Worm (Caenorhabditis elegans) whole organism, late embryonic: ENCODE results near the gene rdl-1.

ENCODE experiments used
- C08G9.2 ChIP-seq: sonication (generic microtip); optimal IDR thresholded peaks from 2 replicates; lab custom pipeline; 2016; ENCODE audit warnings: mild to moderate bottlenecking, missing genetic modification characterization, moderate library complexity, missing compliant biosample characterization
- C38D4.7 ChIP-seq: fragments of 200-800 bp; sonication (Bioruptor generic); optimal IDR thresholded peaks from 2 replicates; lab custom pipeline; 2018; ENCODE audit warnings: mild to moderate bottlenecking, missing genetic modification characterization, moderate library complexity, missing compliant biosample characterization
- T23F11.4 ChIP-seq: fragments of 200-800 bp; sonication (Bioruptor generic); optimal IDR thresholded peaks from 2 replicates; lab custom pipeline; 2018; ENCODE audit warnings: mild to moderate bottlenecking, missing genetic modification characterization, missing compliant biosample characterization
- ahr-1 ChIP-seq: sonication (generic microtip); optimal IDR thresholded peaks from 2 replicates; lab custom pipeline; 2016; ENCODE audit warnings: missing genetic modification characterization, missing compliant biosample characterization
- ama-1 ChIP-seq: fragments of 150-350 bp; optimal IDR thresholded peaks from 2 replicates; lab custom pipeline; 2014
- ceh-14 ChIP-seq: sonication (generic microtip); optimal IDR thresholded peaks from 2 replicates; lab custom pipeline; 2016; ENCODE audit warnings: missing genotype, missing genetic modification characterization, missing compliant biosample characterization
- ceh-2 ChIP-seq: sonication (generic microtip); optimal IDR thresholded peaks from 2 replicates; lab custom pipeline; 2016; ENCODE audit warnings: missing genotype, missing genetic modification characterization, missing compliant biosample characterization
- ceh-22 ChIP-seq: sonication (generic microtip); optimal IDR thresholded peaks from 2 replicates; lab custom pipeline; 2017; ENCODE audit warnings: missing biosample characterization, missing genetic modification characterization
- ceh-34 ChIP-seq: sonication (generic microtip); optimal IDR thresholded peaks from 2 replicates; lab custom pipeline; 2016; ENCODE audit warnings: mild to moderate bottlenecking, missing genetic modification characterization, missing compliant biosample characterization
- ceh-45 ChIP-seq: fragments of 200-800 bp; sonication (Bioruptor generic); IDR thresholded peaks from 2 replicates; pipeline ENCODE4 v1.3.6; 2022; ENCODE audit warnings: missing genetic modification reagents, missing genetic modification characterization, missing compliant biosample characterization
- ceh-48 ChIP-seq: sonication (generic microtip); optimal IDR thresholded peaks from 2 replicates; lab custom pipeline; 2016; ENCODE audit warnings: missing genetic modification characterization, inconsistent platforms, missing compliant biosample characterization
- ceh-9 ChIP-seq: sonication (generic microtip); optimal IDR thresholded peaks from 2 replicates; lab custom pipeline; 2016; ENCODE audit warnings: mild to moderate bottlenecking, missing genetic modification characterization, inconsistent platforms, missing compliant biosample characterization
- dve-1 ChIP-seq: sonication (generic microtip); optimal IDR thresholded peaks from 2 replicates; lab custom pipeline; 2017; ENCODE audit warnings: antibody characterized with exemption, mild to moderate bottlenecking, missing genetic modification characterization, missing compliant biosample characterization
- elt-2 ChIP-seq: sonication (generic microtip); optimal IDR thresholded peaks from 2 replicates; lab custom pipeline; 2016; ENCODE audit warnings: missing genetic modification reagents, missing genetic modification characterization, missing compliant biosample characterization
- elt-4 ChIP-seq: sonication (generic microtip); optimal IDR thresholded peaks from 2 replicates; lab custom pipeline; 2016; ENCODE audit warnings: missing genetic modification characterization, missing compliant biosample characterization
- fkh-10 ChIP-seq: fragments of 150-350 bp; optimal IDR thresholded peaks from 2 replicates; lab custom pipeline; 2014; ENCODE audit warnings: missing biosample characterization, missing genetic modification reagents, missing genetic modification characterization
- gmeb-2 ChIP-seq: sonication (generic microtip); optimal IDR thresholded peaks from 2 replicates; lab custom pipeline; 2016; ENCODE audit warnings: missing genetic modification characterization, inconsistent platforms, missing compliant biosample characterization
- hlh-13 ChIP-seq: fragments of 200-800 bp; sonication (Bioruptor generic); optimal IDR thresholded peaks from 2 replicates; lab custom pipeline; 2018; ENCODE audit warnings: mild to moderate bottlenecking, missing genetic modification characterization, missing compliant biosample characterization
- hlh-30 ChIP-seq: sonication (generic microtip); optimal IDR thresholded peaks from 2 replicates; lab custom pipeline; 2017; ENCODE audit warnings: antibody characterized with exemption, missing genetic modification characterization, missing compliant biosample characterization; ENCODE audit not compliant: insufficient read depth
- hlh-6 ChIP-seq: sonication (generic microtip); optimal IDR thresholded peaks from 2 replicates; lab custom pipeline; 2016; ENCODE audit warnings: missing genotype, missing genetic modification characterization, missing compliant biosample characterization
- lim-6 ChIP-seq: sonication (generic microtip); optimal IDR thresholded peaks from 2 replicates; lab custom pipeline; 2016; ENCODE audit warnings: missing genetic modification characterization, missing compliant biosample characterization
- lin-11 ChIP-seq: fragments of 200-800 bp; sonication (Bioruptor generic); optimal IDR thresholded peaks from 2 replicates; lab custom pipeline; 2018; ENCODE audit warnings: mild to moderate bottlenecking, missing genetic modification characterization, missing compliant biosample characterization
- mec-3 ChIP-seq: sonication (generic microtip); optimal IDR thresholded peaks from 2 replicates; lab custom pipeline; 2016; ENCODE audit warnings: borderline replicate concordance, missing genetic modification characterization, missing compliant biosample characterization
- nfya-1 ChIP-seq: sonication (generic microtip); optimal IDR thresholded peaks from 2 replicates; lab custom pipeline; 2017; ENCODE audit warnings: missing genetic modification characterization, mild to moderate bottlenecking, missing compliant biosample characterization, antibody characterized with exemption, moderate library complexity
- nhr-11 ChIP-seq: fragments of 150-350 bp; optimal IDR thresholded peaks from 2 replicates; lab custom pipeline; 2014; ENCODE audit warnings: missing biosample characterization, missing genetic modification characterization
- nhr-232 ChIP-seq: sonication (generic microtip); optimal IDR thresholded peaks from 2 replicates; lab custom pipeline; 2016; ENCODE audit warnings: missing genetic modification characterization, missing compliant biosample characterization
- pha-4 ChIP-seq: fragments of 150-350 bp; optimal IDR thresholded peaks from 2 replicates; lab custom pipeline; 2018; ENCODE audit warnings: missing biosample characterization, missing genetic modification reagents, missing genetic modification characterization
- pqm-1 ChIP-seq: sonication (generic microtip); optimal IDR thresholded peaks from 2 replicates; lab custom pipeline; 2016; ENCODE audit warnings: missing genetic modification characterization, missing compliant biosample characterization
- rnt-1 ChIP-seq: sonication (generic microtip); optimal IDR thresholded peaks from 2 replicates; lab custom pipeline; 2016; ENCODE audit warnings: missing genetic modification characterization, missing compliant biosample characterization
- sox-2 ChIP-seq: fragments of 200-800 bp; sonication (Bioruptor generic); IDR thresholded peaks from 2 replicates; pipeline ENCODE4 v1.3.6; 2022; ENCODE audit warnings: missing genetic modification reagents, missing genetic modification characterization, missing compliant biosample characterization
- sox-4 ChIP-seq: sonication (generic microtip); optimal IDR thresholded peaks from 2 replicates; lab custom pipeline; 2017; ENCODE audit warnings: mild to moderate bottlenecking, missing genetic modification characterization, inconsistent platforms, missing compliant biosample characterization
- syd-9 ChIP-seq: sonication (generic microtip); optimal IDR thresholded peaks from 2 replicates; lab custom pipeline; 2016; ENCODE audit warnings: mild to moderate bottlenecking, missing genetic modification characterization, moderate library complexity, missing compliant biosample characterization
- tbx-2 ChIP-seq: sonication (generic microtip); optimal IDR thresholded peaks from 2 replicates; lab custom pipeline; 2016; ENCODE audit warnings: missing genetic modification characterization, missing compliant biosample characterization
- ttx-3 ChIP-seq: sonication (generic microtip); optimal IDR thresholded peaks from 2 replicates; lab custom pipeline; 2016; ENCODE audit warnings: missing genetic modification reagents, missing genetic modification characterization, missing compliant biosample characterization
- unc-3 ChIP-seq, 2 experiments: fragments of 200-800 bp in 1 of 2; sonication (Bioruptor generic) in 1 of 2; sonication (generic microtip) in 1 of 2; conservative IDR thresholded peaks in 1 of 2; optimal IDR thresholded peaks in 1 of 2; 2 replicates each; pipeline versions ENCODE4 v1.3.6 to Lab custom; 2016 to 2022; ENCODE audit warnings: missing compliant biosample characterization in 2 of 2, missing genetic modification characterization in 2 of 2, missing genetic modification reagents in 1 of 2
- unc-42 ChIP-seq: sonication (generic microtip); optimal IDR thresholded peaks from 2 replicates; lab custom pipeline; 2016; ENCODE audit warnings: missing genotype, missing genetic modification characterization, missing compliant biosample characterization

The rdl-1 gene

ce11 chrIV:7815683-7816183 lies 45.7 kb upstream of the rdl-1 start, which contains the start of gene cdgs-1:
TSS of gene cdgs-1 (minus strand) at chrIV:7815733.
- TF ChIP-seq pha-4 (no peak), ceh-2 (tag; lab: Kevin White, UChicago) (no peak), unc-42 (peak; percentile 78), nfya-1 (tag; lab: Kevin White, UChicago) (peak; percentile 31), hlh-30 (tag; lab: Kevin White, UChicago) (peak; percentile 68)
- TF ChIP-seq, all 69 proteins: peak for 3

- TF ChIP-seq T23F11.4 (GFP tag; lab: Kevin White, UChicago), result no peak
- no peak for TF ChIP-seq lin-11 (tag; lab: Kevin White, UChicago)
- TF ChIP-seq dve-1 (tag; lab: Kevin White, UChicago), result no peak
- TF ChIP-seq mec-3 (tag; lab: Kevin White, UChicago), result no peak
- TF ChIP-seq lim-6 (tag; lab: Kevin White, UChicago), result no peak
- no peak for TF ChIP-seq sox-2 (GFP tag; lab: Robert Waterston, UW)
- TF ChIP-seq syd-9, result no peak
- no peak for TF ChIP-seq ceh-45 (GFP tag; lab: Robert Waterston, UW)
- no peak for TF ChIP-seq pqm-1 (tag; lab: Kevin White, UChicago)
- no peak for TF ChIP-seq elt-2 (tag; lab: Kevin White, UChicago)
- TF ChIP-seq pha-4, result no peak
- no peak for TF ChIP-seq ahr-1
- no peak for TF ChIP-seq nhr-11 (tag; lab: Kevin White, UChicago)
- no peak for TF ChIP-seq ceh-48 (tag; lab: Kevin White, UChicago)
- no peak for TF ChIP-seq nhr-232
- TF ChIP-seq gmeb-2 (tag; lab: Kevin White, UChicago), result no peak
- TF ChIP-seq unc-3 (GFP tag; conservative IDR thresholded peaks at IDR 0.05; lab: Robert Waterston, UW), result no peak
- no peak for TF ChIP-seq unc-3 (tag; optimal IDR thresholded peaks at IDR 0.05; lab: Kevin White, UChicago)
- no peak for TF ChIP-seq hlh-30 (tag; lab: Kevin White, UChicago)
- TF ChIP-seq, all 69 proteins: peak for 0
These were observed 42.6 kb upstream of the rdl-1 start, which contains the start of gene zgpa-1 for ce11 chrIV:7812709-7813108. TSS of gene zgpa-1 (minus strand) at chrIV:7812809.

- no peak for TF ChIP-seq ceh-22
- no peak for TF ChIP-seq ama-1 (lab: Kevin White, UChicago)
- TF ChIP-seq C08G9.2 (tag; lab: Kevin White, UChicago), result no peak
- TF ChIP-seq ttx-3 (tag; lab: Kevin White, UChicago), result no peak
- TF ChIP-seq dve-1 (tag; lab: Kevin White, UChicago), result no peak
- TF ChIP-seq hlh-13, result no peak
- no peak for TF ChIP-seq elt-4
- TF ChIP-seq hlh-30 (tag; lab: Kevin White, UChicago), result no peak
- no peak for TF ChIP-seq sox-2 (GFP tag; lab: Robert Waterston, UW)
- no peak for TF ChIP-seq ceh-34 (tag; lab: Kevin White, UChicago)
- no peak for TF ChIP-seq nhr-11 (tag; lab: Kevin White, UChicago)
- no peak for TF ChIP-seq sox-4 (tag; lab: Kevin White, UChicago)
- no peak for TF ChIP-seq tbx-2 (tag; lab: Kevin White, UChicago)
- no peak for TF ChIP-seq fkh-10
- TF ChIP-seq hlh-6 (tag; lab: Kevin White, UChicago), result no peak
- TF ChIP-seq ceh-9 (tag; lab: Kevin White, UChicago), result no peak
- no peak for TF ChIP-seq nhr-232
- no peak for TF ChIP-seq rnt-1
- no peak for TF ChIP-seq ceh-14
These were observed 38.5 kb upstream of the rdl-1 start, which contains the start of gene C33H5.1 for ce11 chrIV:7808583-7808982. TSS of gene C33H5.1 (plus strand) at chrIV:7808912.

ce11 chrIV:7804740-7805139 lies 34.7 kb upstream of the rdl-1 start, which contains the start of gene C33H5.2:
TSS of gene C33H5.2 (plus strand) at chrIV:7805040.
- no peak for TF ChIP-seq ttx-3 (tag; lab: Kevin White, UChicago)
- no peak for TF ChIP-seq unc-42
- TF ChIP-seq C38D4.7, result no peak
- no peak for TF ChIP-seq syd-9
